Worm (Caenorhabditis elegans) whole organism, L1 larva: ENCODE results near the gene pigc-1.

Experiments
- C04F5.9 ChIP-seq: sonication (generic microtip); optimal IDR thresholded peaks from 2 replicates; lab custom pipeline; 2016; ENCODE audit warnings: missing genetic modification characterization, missing compliant biosample characterization
- C16A3.4 ChIP-seq: fragments of 150-350 bp; optimal IDR thresholded peaks from 2 replicates; lab custom pipeline; 2014; ENCODE audit warnings: missing biosample characterization, missing genetic modification characterization
- aha-1 ChIP-seq: fragments of 150-350 bp; optimal IDR thresholded peaks from 2 replicates; lab custom pipeline; 2014; ENCODE audit warnings: missing biosample characterization, missing genetic modification characterization
- alr-1 ChIP-seq: fragments of 200-800 bp; sonication (Bioruptor generic); optimal IDR thresholded peaks from 2 replicates; lab custom pipeline; 2018; ENCODE audit warnings: borderline replicate concordance, mild to moderate bottlenecking, missing genetic modification characterization, missing compliant biosample characterization
- ama-1 ChIP-seq: fragments of 150-350 bp; optimal IDR thresholded peaks from 2 replicates; lab custom pipeline; 2014
- blmp-1 ChIP-seq: fragments of 150-350 bp; optimal IDR thresholded peaks from 2 replicates; lab custom pipeline; 2014; ENCODE audit warnings: missing biosample characterization, missing genetic modification characterization
- ceh-63 ChIP-seq: fragments of 200-800 bp; sonication (Bioruptor generic); optimal IDR thresholded peaks from 2 replicates; lab custom pipeline; 2018; ENCODE audit warnings: mild to moderate bottlenecking, missing genetic modification characterization, missing compliant biosample characterization
- ceh-8 ChIP-seq: fragments of 200-800 bp; sonication (Bioruptor generic); optimal IDR thresholded peaks from 2 replicates; lab custom pipeline; 2018; ENCODE audit warnings: mild to moderate bottlenecking, missing genetic modification characterization, moderate library complexity, missing compliant biosample characterization
- ceh-82 ChIP-seq, 3 experiments: fragments of 150-350 bp in 1 of 3; sonication (generic microtip) in 2 of 3; optimal IDR thresholded peaks; 2 replicates each; lab custom pipeline; 2014 to 2017; ENCODE audit warnings: missing biosample characterization in 3 of 3, missing genetic modification characterization in 3 of 3
- ceh-88 ChIP-seq: fragments of 200-800 bp; sonication (Bioruptor generic); IDR thresholded peaks from 2 replicates; pipeline ENCODE4 v1.3.6; 2022; ENCODE audit warnings: missing genetic modification characterization, missing compliant biosample characterization
- dpl-1 ChIP-seq, 3 experiments: fragments of 150-350 bp in 2 of 3; sonication (generic microtip) in 1 of 3; optimal IDR thresholded peaks; 2 replicates each; lab custom pipeline; 2014 to 2017; ENCODE audit warnings: missing biosample characterization in 3 of 3, missing genetic modification characterization in 3 of 3, missing genetic modification reagents in 3 of 3
- efl-1 ChIP-seq, 4 experiments: fragments of 150-350 bp; optimal IDR thresholded peaks in 3 of 4; peaks in 1 of 4; 1 replicate in 1 of 4; 2 replicates in 3 of 4; lab custom pipeline; 2014; ENCODE audit warnings: missing biosample characterization in 2 of 4, missing genetic modification characterization in 2 of 4, missing genetic modification reagents in 2 of 4
- efl-3 ChIP-seq: fragments of 200-800 bp; sonication (Bioruptor generic); optimal IDR thresholded peaks from 2 replicates; lab custom pipeline; 2018; ENCODE audit warnings: mild to moderate bottlenecking, missing genetic modification characterization, missing compliant biosample characterization
- egl-27 ChIP-seq, 2 experiments: fragments of 150-350 bp in 1 of 2; sonication (generic microtip); optimal IDR thresholded peaks; 3 replicates each; lab custom pipeline; 2017 to 2018; ENCODE audit warnings: missing biosample characterization in 2 of 2, missing genetic modification characterization in 2 of 2, missing genetic modification reagents in 2 of 2
- elt-2 ChIP-seq: sonication (generic microtip); optimal IDR thresholded peaks from 2 replicates; lab custom pipeline; 2016; ENCODE audit warnings: missing genetic modification characterization, mild to moderate bottlenecking, inconsistent platforms, missing compliant biosample characterization, missing genetic modification reagents
- ets-5 ChIP-seq: fragments of 200-800 bp; sonication (Bioruptor generic); IDR thresholded peaks from 2 replicates; pipeline ENCODE4 v1.3.6; 2022; ENCODE audit warnings: missing genetic modification characterization, missing compliant biosample characterization
- fkh-10 ChIP-seq: sonication (generic microtip); optimal IDR thresholded peaks from 2 replicates; lab custom pipeline; 2017; ENCODE audit warnings: missing biosample characterization, missing genetic modification reagents, missing genetic modification characterization
- fkh-4 ChIP-seq: sonication (generic microtip); optimal IDR thresholded peaks from 2 replicates; lab custom pipeline; 2016; ENCODE audit warnings: missing compliant biosample characterization, missing genetic modification characterization, borderline replicate concordance
- hlh-17 ChIP-seq: fragments of 200-800 bp; sonication (Bioruptor generic); optimal IDR thresholded peaks from 2 replicates; lab custom pipeline; 2018; ENCODE audit warnings: missing genetic modification characterization, mild to moderate bottlenecking, missing compliant biosample characterization, moderate library complexity, borderline replicate concordance
- hlh-4 ChIP-seq: sonication (generic microtip); optimal IDR thresholded peaks from 2 replicates; lab custom pipeline; 2016; ENCODE audit warnings: mild to moderate bottlenecking, missing genetic modification characterization, missing compliant biosample characterization
- hpl-2 ChIP-seq: fragments of 150-350 bp; optimal IDR thresholded peaks from 2 replicates; lab custom pipeline; 2014; ENCODE audit warnings: missing biosample characterization, missing genetic modification reagents, missing genetic modification characterization
- jun-1 ChIP-seq: fragments of 150-350 bp; optimal IDR thresholded peaks from 2 replicates; lab custom pipeline; 2014; ENCODE audit warnings: missing biosample characterization, missing genetic modification reagents, missing genetic modification characterization
- lin-14 ChIP-seq: fragments of 200-800 bp; sonication (Bioruptor generic); optimal IDR thresholded peaks from 2 replicates; lab custom pipeline; 2018; ENCODE audit warnings: mild to moderate bottlenecking, missing genetic modification characterization, moderate library complexity, missing compliant biosample characterization
- lin-15B ChIP-seq: fragments of 150-350 bp; sonication (generic microtip); optimal IDR thresholded peaks from 3 replicates; lab custom pipeline; 2014; ENCODE audit warnings: missing biosample characterization, missing genetic modification characterization
- lin-39 ChIP-seq: fragments of 150-350 bp; optimal IDR thresholded peaks from 2 replicates; lab custom pipeline; 2014; ENCODE audit warnings: missing biosample characterization, missing genetic modification reagents, missing genetic modification characterization
- lir-3 ChIP-seq: sonication (generic microtip); optimal IDR thresholded peaks from 2 replicates; lab custom pipeline; 2016; ENCODE audit warnings: mild to moderate bottlenecking, missing genetic modification characterization, moderate library complexity, missing compliant biosample characterization; ENCODE audit not compliant: poor library complexity
- lsy-2 ChIP-seq, 2 experiments: fragments of 150-350 bp; optimal IDR thresholded peaks; 2 replicates each; lab custom pipeline; 2014; ENCODE audit warnings: missing biosample characterization in 2 of 2, missing genetic modification characterization in 2 of 2
- nhr-19 ChIP-seq: fragments of 200-800 bp; sonication (Bioruptor generic); conservative IDR thresholded peaks from 2 replicates; pipeline ENCODE4 v1.3.6; 2022; ENCODE audit warnings: missing genetic modification characterization, missing compliant biosample characterization
- nhr-20 ChIP-seq: sonication (generic microtip); optimal IDR thresholded peaks from 2 replicates; lab custom pipeline; 2016; ENCODE audit warnings: mild to moderate bottlenecking, missing genetic modification characterization, missing compliant biosample characterization
- nhr-237 ChIP-seq: fragments of 150-350 bp; optimal IDR thresholded peaks from 2 replicates; lab custom pipeline; 2014; ENCODE audit warnings: missing biosample characterization, missing genetic modification characterization
- nhr-28 ChIP-seq: fragments of 150-350 bp; optimal IDR thresholded peaks from 2 replicates; lab custom pipeline; 2014; ENCODE audit warnings: missing biosample characterization, missing genetic modification characterization
- nhr-47 ChIP-seq: sonication (generic microtip); optimal IDR thresholded peaks from 2 replicates; lab custom pipeline; 2016; ENCODE audit warnings: mild to moderate bottlenecking, missing genetic modification characterization, moderate library complexity, missing compliant biosample characterization
- nhr-71 ChIP-seq: sonication (generic microtip); optimal IDR thresholded peaks from 2 replicates; lab custom pipeline; 2016; ENCODE audit warnings: mild to moderate bottlenecking, missing genetic modification characterization, moderate library complexity, missing compliant biosample characterization
- nhr-76 ChIP-seq: sonication (generic microtip); optimal IDR thresholded peaks from 2 replicates; lab custom pipeline; 2017; ENCODE audit warnings: missing biosample characterization, missing genetic modification characterization
- nhr-77 ChIP-seq: fragments of 150-350 bp; optimal IDR thresholded peaks from 2 replicates; lab custom pipeline; 2014; ENCODE audit warnings: missing biosample characterization, missing genetic modification characterization
- nhr-85 ChIP-seq: sonication (generic microtip); peaks from one replicate; lab custom pipeline; 2016; ENCODE audit warnings: missing genetic modification characterization, inconsistent platforms, missing compliant biosample characterization
- pqm-1 ChIP-seq: sonication (generic microtip); optimal IDR thresholded peaks from 3 replicates; lab custom pipeline; 2017; ENCODE audit warnings: missing biosample characterization, missing genetic modification characterization
- rnt-1 ChIP-seq: sonication (generic microtip); optimal IDR thresholded peaks from 2 replicates; lab custom pipeline; 2016; ENCODE audit warnings: mild to moderate bottlenecking, missing genetic modification characterization, moderate library complexity, missing compliant biosample characterization
- snpc-4 ChIP-seq: fragments of 150-350 bp; optimal IDR thresholded peaks from 2 replicates; lab custom pipeline; 2014; ENCODE audit warnings: missing biosample characterization, missing genetic modification characterization
- snu-23 ChIP-seq: sonication (generic microtip); optimal IDR thresholded peaks from 2 replicates; lab custom pipeline; 2016; ENCODE audit warnings: missing genetic modification characterization, missing compliant biosample characterization
- sox-4 ChIP-seq: sonication (generic microtip); optimal IDR thresholded peaks from 2 replicates; lab custom pipeline; 2016; ENCODE audit warnings: missing genetic modification characterization, missing compliant biosample characterization
- sptf-1 ChIP-seq: fragments of 150-350 bp; optimal IDR thresholded peaks from 2 replicates; lab custom pipeline; 2014; ENCODE audit warnings: missing biosample characterization, missing genetic modification characterization
- sup-37 ChIP-seq: fragments of 200-800 bp; sonication (Bioruptor generic); optimal IDR thresholded peaks from 2 replicates; lab custom pipeline; 2018; ENCODE audit warnings: mild to moderate bottlenecking, missing genetic modification characterization, missing compliant biosample characterization
- tbx-2 ChIP-seq: sonication (generic microtip); optimal IDR thresholded peaks from 2 replicates; lab custom pipeline; 2016; ENCODE audit warnings: missing genetic modification characterization, missing compliant biosample characterization
- tlp-1 ChIP-seq: fragments of 150-350 bp; optimal IDR thresholded peaks from 2 replicates; lab custom pipeline; 2014; ENCODE audit warnings: missing biosample characterization, missing genetic modification characterization
- unc-30 ChIP-seq: sonication (generic microtip); optimal IDR thresholded peaks from 2 replicates; lab custom pipeline; 2017; ENCODE audit warnings: missing biosample characterization, missing genetic modification characterization
- unc-62 ChIP-seq: fragments of 150-350 bp; optimal IDR thresholded peaks from 2 replicates; lab custom pipeline; 2014; ENCODE audit warnings: missing biosample characterization, missing genetic modification reagents, missing genetic modification characterization
- unc-98 ChIP-seq: fragments of 200-800 bp; sonication (Bioruptor generic); IDR thresholded peaks from 2 replicates; pipeline ENCODE4 v1.3.6; 2022; ENCODE audit warnings: missing genetic modification characterization, missing compliant biosample characterization
- xbp-1 ChIP-seq: sonication (generic microtip); optimal IDR thresholded peaks from 2 replicates; lab custom pipeline; 2016; ENCODE audit warnings: missing genetic modification characterization, missing compliant biosample characterization
- zip-4 ChIP-seq: fragments of 200-800 bp; sonication (Bioruptor generic); optimal IDR thresholded peaks from 2 replicates; lab custom pipeline; 2018; ENCODE audit warnings: mild to moderate bottlenecking, missing genetic modification characterization, moderate library complexity, missing compliant biosample characterization
- ztf-4 ChIP-seq: fragments of 150-350 bp; optimal IDR thresholded peaks from 2 replicates; lab custom pipeline; 2014; ENCODE audit warnings: missing biosample characterization, missing genetic modification characterization

Gene pigc-1

ce11 chrIV:9321039-9321851 lies 21.7 kb downstream of the pigc-1 start, which contains the start of the genes F49C12.12 and vha-17:
Gene F49C12.12 (minus strand): TSS chrIV:9321089.
Gene vha-17 (plus strand): TSS chrIV:9321801.
- TF ChIP-seq nhr-19 (GFP tag; lab: Robert Waterston, UW) (0 out of 2 replicates have a peak, but pooled peaks have one; percentile 6), blmp-1 (tag; lab: Kevin White, UChicago) (peak; percentile 26), sup-37 (GFP tag; lab: Kevin White, UChicago) (no peak), lir-3 (tag; lab: Kevin White, UChicago) (no peak), hpl-2 (GFP tag; lab: Kevin White, UChicago) (no peak), lin-15B (tag; lab: Kevin White, UChicago) (no peak), C04F5.9 (tag; lab: Kevin White, UChicago) (no peak), sox-4 (tag; lab: Kevin White, UChicago) (no peak), tbx-2 (tag; lab: Kevin White, UChicago) (peak; percentile 16), nhr-85 (tag; lab: Kevin White, UChicago) (peak; percentile 70), ets-5 (GFP tag; lab: Robert Waterston, UW) (no peak), ceh-82 (tag; optimal IDR thresholded peaks at IDR 0.05; lab: Kevin White, UChicago) (peak in 1 of 3 experiments; percentile 14), aha-1 (tag; lab: Kevin White, UChicago) (no peak), egl-27 (tag; optimal IDR thresholded peaks at IDR 0.05; lab: Kevin White, UChicago) (no peak), hlh-4 (tag; lab: Kevin White, UChicago) (no peak), nhr-71 (tag; lab: Kevin White, UChicago) (peak; percentile 32), unc-98 (GFP tag; lab: Robert Waterston, UW) (no peak), unc-30 (tag; lab: Kevin White, UChicago) (no peak), elt-2 (no peak), ama-1 (lab: Kevin White, UChicago) (no peak), zip-4 (GFP tag; lab: Kevin White, UChicago) (peak; percentile 45), C16A3.4 (no peak), ceh-8 (GFP tag; lab: Kevin White, UChicago) (no peak), tlp-1 (no peak), efl-3 (GFP tag; lab: Kevin White, UChicago) (no peak), nhr-77 (tag; lab: Kevin White, UChicago) (no peak), nhr-47 (tag; lab: Kevin White, UChicago) (peak; percentile 31), fkh-10 (no peak), ceh-63 (no peak), alr-1 (tag; lab: Kevin White, UChicago) (no peak), unc-62 (no peak), rnt-1 (no peak), snu-23 (peak; percentile 68), snpc-4 (tag; lab: Kevin White, UChicago) (no peak), lin-14 (GFP tag; lab: Kevin White, UChicago) (peak; percentile 75), pqm-1 (tag; lab: Kevin White, UChicago) (no peak), jun-1 (no peak), nhr-28 (tag; lab: Kevin White, UChicago) (no peak), dpl-1 (GFP tag; optimal IDR thresholded peaks at IDR 0.05; lab: Kevin White, UChicago) (peak in 2 of 3 experiments; percentile 19 to 52), lin-39 (no peak), lsy-2 (tag; optimal IDR thresholded peaks at IDR 0.05; lab: Kevin White, UChicago) (peak in 1 of 2 experiments; percentile 52), ceh-88 (GFP tag; lab: Robert Waterston, UW) (no peak), ztf-4 (no peak), fkh-4 (tag; lab: Kevin White, UChicago) (no peak), nhr-76 (tag; lab: Kevin White, UChicago) (no peak), sptf-1 (no peak), efl-1 (optimal IDR thresholded peaks at IDR 0.05; lab: Kevin White, UChicago) (peak; percentile 10 to 42), efl-1 (GFP tag; optimal IDR thresholded peaks at IDR 0.05 in 1 of 2; lab: Kevin White, UChicago) (peak; percentile 27 to 34), nhr-20 (peak; percentile 25), hlh-17 (GFP tag; lab: Kevin White, UChicago) (no peak), xbp-1 (tag; lab: Kevin White, UChicago) (peak; percentile 33), nhr-237 (tag; lab: Kevin White, UChicago) (peak; percentile 13)
